Fruit fly (Drosophila melanogaster): Measurements from ENCODE around the gene hh.

Gene hh

dm6 chr3R:23117683-23118470, 23.8 kb downstream of the hh start, which contains the start of the genes Rassf and CenB1A (continued):
- TF ChIP-seq mirr (GFP tag; optimal IDR thresholded peaks at IDR 0.05) (no peak), CG13123 (GFP tag; optimal IDR thresholded peaks at IDR 0.05) (no peak), CG16863 (GFP tag; optimal IDR thresholded peaks at IDR 0.05) (peak; percentile 35), danr (GFP tag; IDR thresholded peaks at IDR 0.05) (no peak), peb (GFP tag; IDR thresholded peaks at IDR 0.05) (no peak), Bgb (GFP tag; IDR thresholded peaks at IDR 0.05; ENCODE audit: partially characterized antibody) (peak; percentile 40; the same call in 1 of the 2 replicates), Awh (GFP tag; IDR thresholded peaks at IDR 0.05) (no peak), CG8089 (GFP tag; optimal IDR thresholded peaks at IDR 0.05) (no peak), CG43689 (GFP tag; IDR thresholded peaks at IDR 0.05) (no peak), CG10267 (tag; optimal IDR thresholded peaks at IDR 0.05) (peak; percentile 90), pros (GFP tag; optimal IDR thresholded peaks at IDR 0.05) (no peak), inv (GFP tag; IDR thresholded peaks at IDR 0.05; ENCODE audit: partially characterized antibody) (0 out of 2 replicates have a peak, but pooled peaks have one; percentile 17), CG3847 (GFP tag; IDR thresholded peaks at IDR 0.05) (peak; percentile 77), gce (GFP tag; IDR thresholded peaks at IDR 0.05) (no peak), Sin3A (optimal IDR thresholded peaks at IDR 0.05) (peak; percentile 87), crol (GFP tag; IDR thresholded peaks at IDR 0.05) (peak; percentile 97), CG17361 (GFP tag; IDR thresholded peaks at IDR 0.05) (peak; percentile 69), CG34422 (GFP tag; IDR thresholded peaks at IDR 0.05) (peak; percentile 89; the same call in 1 of the 3 replicates), CG12744 (GFP tag; optimal IDR thresholded peaks at IDR 0.05) (peak; percentile 51), Sox102F (GFP tag; optimal IDR thresholded peaks at IDR 0.05) (peak; percentile 9), klu (GFP tag; IDR thresholded peaks at IDR 0.05) (no peak), CG2875 (GFP tag; optimal IDR thresholded peaks at IDR 0.05) (no peak), CG9876 (GFP tag; optimal IDR thresholded peaks at IDR 0.05) (peak; percentile 14), CG11695 (GFP tag; IDR thresholded peaks at IDR 0.05) (no peak), D19B (GFP tag; optimal IDR thresholded peaks at IDR 0.05) (no peak), Oli (tag; optimal IDR thresholded peaks at IDR 0.05) (peak; percentile 46), gem (tag; optimal IDR thresholded peaks at IDR 0.05) (no peak), CG33557 (GFP tag; optimal IDR thresholded peaks at IDR 0.05) (peak; percentile 11), Ada2b (GFP tag; IDR thresholded peaks at IDR 0.05) (peak; percentile 17; the same call in 1 of the 2 replicates), Nf-YB (GFP tag; optimal IDR thresholded peaks at IDR 0.05) (no peak), CG2712 (tag; optimal IDR thresholded peaks at IDR 0.05) (peak; percentile 14), tin (GFP tag; optimal IDR thresholded peaks at IDR 0.05) (peak; percentile 46), Sry-β (GFP tag; optimal IDR thresholded peaks at IDR 0.05) (peak; percentile 97), CG31224 (GFP tag; IDR thresholded peaks at IDR 0.05) (0 out of 2 replicates have a peak, but pooled peaks have one; percentile 15), dpn (GFP tag; optimal IDR thresholded peaks at IDR 0.05) (peak; percentile 53 to 54), her (GFP tag; optimal IDR thresholded peaks at IDR 0.05) (peak; percentile 11), B-H2 (GFP tag; optimal IDR thresholded peaks at IDR 0.05) (no peak), dati (GFP tag; IDR thresholded peaks at IDR 0.05) (no peak), CG18619 (GFP tag; optimal IDR thresholded peaks at IDR 0.05) (peak; percentile 48), CG34376 (GFP tag; optimal IDR thresholded peaks at IDR 0.05) (no peak), CG6765 (GFP tag; optimal IDR thresholded peaks at IDR 0.05) (peak; percentile 31), exex (tag; optimal IDR thresholded peaks at IDR 0.05) (no peak), CG6254 (GFP tag; optimal IDR thresholded peaks at IDR 0.05) (no peak), MESR4 (GFP tag; optimal IDR thresholded peaks at IDR 0.05) (peak; percentile 72), CG12219 (GFP tag; optimal IDR thresholded peaks at IDR 0.05) (no peak), kni (GFP tag; optimal IDR thresholded peaks at IDR 0.05) (peak; percentile 45), ssp (GFP tag; IDR thresholded peaks at IDR 0.05) (0 out of 2 replicates have a peak, but pooled peaks have one; percentile 31), Dref (GFP tag; IDR thresholded peaks at IDR 0.05) (0 out of 2 replicates have a peak, but pooled peaks have one; percentile 31), CG1602 (GFP tag; optimal IDR thresholded peaks at IDR 0.05) (no peak)

Measured in whole organism, embryonic.